Fruit fly (Drosophila melanogaster): Measurements from ENCODE around the gene CG13482.

The CG13482 gene

dm6 chr3L:14362660-14363059 is 33.5 kb downstream of the CG13482 start:
- no peak for TF ChIP-seq CTCF (optimal IDR thresholded peaks at IDR 0.05)
- TF ChIP-seq CG8478 (optimal IDR thresholded peaks at IDR 0.05) = no peak

- TF ChIP-seq CG8478 (optimal IDR thresholded peaks at IDR 0.05) (no peak), CTCF (optimal IDR thresholded peaks at IDR 0.05) (no peak)
Observed at dm6 chr3L:14363103-14363751, 34.1 kb downstream of the CG13482 start.

dm6 chr3L:14364701-14365100 is 35.6 kb downstream of the CG13482 start:
- TF ChIP-seq CTCF (optimal IDR thresholded peaks at IDR 0.05) = no peak
- TF ChIP-seq CG8478 (optimal IDR thresholded peaks at IDR 0.05) = no peak

- TF ChIP-seq CG8478 (optimal IDR thresholded peaks at IDR 0.05) (no peak), CTCF (optimal IDR thresholded peaks at IDR 0.05) (peak; percentile 73 to 78)
Observed at dm6 chr3L:14365440-14365839, 36.3 kb downstream of the CG13482 start.

dm6 chr3L:14366124-14366523 is 37.0 kb downstream of the CG13482 start:
- TF ChIP-seq CG8478 (optimal IDR thresholded peaks at IDR 0.05) = no peak
- TF ChIP-seq CTCF (optimal IDR thresholded peaks at IDR 0.05) = no peak

- TF ChIP-seq CG8478 (optimal IDR thresholded peaks at IDR 0.05) (no peak), CTCF (optimal IDR thresholded peaks at IDR 0.05) (no peak)
Observed at dm6 chr3L:14369607-14370006, 40.5 kb downstream of the CG13482 start, which contains the start of gene CG13481. Gene CG13481 (minus strand): TSS chr3L:14369707.

- TF ChIP-seq CTCF (optimal IDR thresholded peaks at IDR 0.05) (no peak), CG8478 (optimal IDR thresholded peaks at IDR 0.05) (no peak)
Observed at dm6 chr3L:14374499-14374898, 45.4 kb downstream of the CG13482 start.

- TF ChIP-seq CG8478 (optimal IDR thresholded peaks at IDR 0.05) = no peak
- TF ChIP-seq CTCF (optimal IDR thresholded peaks at IDR 0.05) = no peak
Observed at dm6 chr3L:14375863-14376262, 46.7 kb downstream of the CG13482 start.
